Worm (Caenorhabditis elegans) whole organism, L4/young adult: ENCODE data around the gene srh-255.

Experiments
- W03F9.2 ChIP-seq: fragments of 150-350 bp; optimal IDR thresholded peaks from 2 replicates; lab custom pipeline; 2014; ENCODE audit warnings: missing biosample characterization, missing genetic modification characterization
- dao-5 ChIP-seq: sonication (generic microtip); optimal IDR thresholded peaks from 2 replicates; lab custom pipeline; 2016; ENCODE audit warnings: missing genotype, missing genetic modification characterization, moderate library complexity, missing compliant biosample characterization
- him-1 ChIP-seq: sonication (generic microtip); optimal IDR thresholded peaks from 2 replicates; lab custom pipeline; 2016; ENCODE audit warnings: missing genotype, missing genetic modification reagents, missing genetic modification characterization, missing compliant biosample characterization

ce11 chrV:17042263-17042662, 22.5 kb upstream of the srh-255 start, which contains the start of gene hpo-33:
- TF ChIP-seq him-1 (tag; lab: Kevin White, UChicago) (no peak), W03F9.2 (tag; lab: Kevin White, UChicago) (no peak), dao-5 (tag; lab: Kevin White, UChicago) (no peak)
